Worm (Caenorhabditis elegans) whole organism, L1 larva: ENCODE data around the gene str-86.

Experiments
- F16B12.6 ChIP-seq: fragments of 150-350 bp; optimal IDR thresholded peaks from 2 replicates; lab custom pipeline; 2014; ENCODE audit warnings: missing biosample characterization, missing genetic modification characterization
- Y116A8C.19 ChIP-seq: sonication (generic microtip); optimal IDR thresholded peaks from 2 replicates; lab custom pipeline; 2016; ENCODE audit warnings: missing compliant biosample characterization, missing genetic modification characterization, borderline replicate concordance
- aha-1 ChIP-seq: fragments of 150-350 bp; optimal IDR thresholded peaks from 2 replicates; lab custom pipeline; 2014; ENCODE audit warnings: missing biosample characterization, missing genetic modification characterization
- alr-1 ChIP-seq: fragments of 200-800 bp; sonication (Bioruptor generic); optimal IDR thresholded peaks from 2 replicates; lab custom pipeline; 2018; ENCODE audit warnings: borderline replicate concordance, mild to moderate bottlenecking, missing genetic modification characterization, missing compliant biosample characterization
- ama-1 ChIP-seq: fragments of 150-350 bp; optimal IDR thresholded peaks from 2 replicates; lab custom pipeline; 2014
- ceh-82 ChIP-seq, 3 experiments: fragments of 150-350 bp in 1 of 3; sonication (generic microtip) in 2 of 3; optimal IDR thresholded peaks; 2 replicates each; lab custom pipeline; 2014 to 2017; ENCODE audit warnings: missing biosample characterization in 3 of 3, missing genetic modification characterization in 3 of 3
- ceh-88 ChIP-seq: fragments of 200-800 bp; sonication (Bioruptor generic); IDR thresholded peaks from 2 replicates; pipeline ENCODE4 v1.3.6; 2022; ENCODE audit warnings: missing genetic modification characterization, missing compliant biosample characterization
- ceh-90 ChIP-seq: sonication (generic microtip); optimal IDR thresholded peaks from 2 replicates; lab custom pipeline; 2016; ENCODE audit warnings: missing genetic modification characterization, missing compliant biosample characterization
- dsc-1 ChIP-seq: sonication (generic microtip); optimal IDR thresholded peaks from 2 replicates; lab custom pipeline; 2016; ENCODE audit warnings: mild to moderate bottlenecking, missing genetic modification characterization, missing compliant biosample characterization
- egl-13 ChIP-seq: sonication (generic microtip); optimal IDR thresholded peaks from 2 replicates; lab custom pipeline; 2016; ENCODE audit warnings: missing genotype, missing genetic modification reagents, missing genetic modification characterization, missing compliant biosample characterization
- elt-2 ChIP-seq: sonication (generic microtip); optimal IDR thresholded peaks from 2 replicates; lab custom pipeline; 2016; ENCODE audit warnings: missing genetic modification characterization, mild to moderate bottlenecking, inconsistent platforms, missing compliant biosample characterization, missing genetic modification reagents
- elt-3 ChIP-seq, 6 experiments: fragments of 150-350 bp in 1 of 6; sonication (generic microtip); optimal IDR thresholded peaks; 2 replicates each; lab custom pipeline; 2017 to 2018; ENCODE audit warnings: missing biosample characterization in 6 of 6, missing genetic modification characterization in 6 of 6, inconsistent platforms in 1 of 6
- fkh-4 ChIP-seq: sonication (generic microtip); optimal IDR thresholded peaks from 2 replicates; lab custom pipeline; 2016; ENCODE audit warnings: missing compliant biosample characterization, missing genetic modification characterization, borderline replicate concordance
- fkh-8 ChIP-seq: sonication (generic microtip); optimal IDR thresholded peaks from 2 replicates; lab custom pipeline; 2016; ENCODE audit warnings: mild to moderate bottlenecking, missing genetic modification characterization, missing compliant biosample characterization
- hpl-2 ChIP-seq: fragments of 150-350 bp; optimal IDR thresholded peaks from 2 replicates; lab custom pipeline; 2014; ENCODE audit warnings: missing biosample characterization, missing genetic modification reagents, missing genetic modification characterization
- isw-1 ChIP-seq: fragments of 200-800 bp; sonication (Bioruptor generic); IDR thresholded peaks from 2 replicates; pipeline ENCODE4 v1.3.6; 2022; ENCODE audit warnings: missing genetic modification characterization, missing compliant biosample characterization
- lin-13 ChIP-seq: fragments of 150-350 bp; optimal IDR thresholded peaks from 2 replicates; lab custom pipeline; 2014; ENCODE audit warnings: missing biosample characterization, missing genetic modification reagents, missing genetic modification characterization
- lin-14 ChIP-seq: fragments of 200-800 bp; sonication (Bioruptor generic); optimal IDR thresholded peaks from 2 replicates; lab custom pipeline; 2018; ENCODE audit warnings: mild to moderate bottlenecking, missing genetic modification characterization, moderate library complexity, missing compliant biosample characterization
- mef-2 ChIP-seq: fragments of 150-350 bp; optimal IDR thresholded peaks from 2 replicates; lab custom pipeline; 2014; ENCODE audit warnings: missing biosample characterization, missing genetic modification characterization
- nhr-11 ChIP-seq: fragments of 150-350 bp; optimal IDR thresholded peaks from 2 replicates; lab custom pipeline; 2014; ENCODE audit warnings: missing biosample characterization, missing genetic modification characterization
- nhr-12 ChIP-seq: sonication (generic microtip); optimal IDR thresholded peaks from 2 replicates; lab custom pipeline; 2017; ENCODE audit warnings: missing biosample characterization, missing genetic modification characterization
- nhr-237 ChIP-seq: fragments of 150-350 bp; optimal IDR thresholded peaks from 2 replicates; lab custom pipeline; 2014; ENCODE audit warnings: missing biosample characterization, missing genetic modification characterization
- nhr-76 ChIP-seq: sonication (generic microtip); optimal IDR thresholded peaks from 2 replicates; lab custom pipeline; 2017; ENCODE audit warnings: missing biosample characterization, missing genetic modification characterization
- nhr-85 ChIP-seq: sonication (generic microtip); peaks from one replicate; lab custom pipeline; 2016; ENCODE audit warnings: missing genetic modification characterization, inconsistent platforms, missing compliant biosample characterization
- nhr-90 ChIP-seq: sonication (generic microtip); optimal IDR thresholded peaks from 2 replicates; lab custom pipeline; 2016; ENCODE audit warnings: mild to moderate bottlenecking, missing genetic modification characterization, missing compliant biosample characterization; ENCODE audit not compliant: poor library complexity
- pax-3 ChIP-seq: fragments of 200-800 bp; sonication (Bioruptor generic); optimal IDR thresholded peaks from 2 replicates; lab custom pipeline; 2018; ENCODE audit warnings: mild to moderate bottlenecking, missing genetic modification characterization, moderate library complexity, missing compliant biosample characterization
- pqm-1 ChIP-seq: sonication (generic microtip); optimal IDR thresholded peaks from 3 replicates; lab custom pipeline; 2017; ENCODE audit warnings: missing biosample characterization, missing genetic modification characterization
- snpc-4 ChIP-seq: fragments of 150-350 bp; optimal IDR thresholded peaks from 2 replicates; lab custom pipeline; 2014; ENCODE audit warnings: missing biosample characterization, missing genetic modification characterization
- snu-23 ChIP-seq: sonication (generic microtip); optimal IDR thresholded peaks from 2 replicates; lab custom pipeline; 2016; ENCODE audit warnings: missing genetic modification characterization, missing compliant biosample characterization
- sox-4 ChIP-seq: sonication (generic microtip); optimal IDR thresholded peaks from 2 replicates; lab custom pipeline; 2016; ENCODE audit warnings: missing genetic modification characterization, missing compliant biosample characterization
- tbx-2 ChIP-seq: sonication (generic microtip); optimal IDR thresholded peaks from 2 replicates; lab custom pipeline; 2016; ENCODE audit warnings: missing genetic modification characterization, missing compliant biosample characterization
- tlp-1 ChIP-seq: fragments of 150-350 bp; optimal IDR thresholded peaks from 2 replicates; lab custom pipeline; 2014; ENCODE audit warnings: missing biosample characterization, missing genetic modification characterization
- unc-62 ChIP-seq: fragments of 150-350 bp; optimal IDR thresholded peaks from 2 replicates; lab custom pipeline; 2014; ENCODE audit warnings: missing biosample characterization, missing genetic modification reagents, missing genetic modification characterization
- unc-86 ChIP-seq: sonication (generic microtip); optimal IDR thresholded peaks from 2 replicates; lab custom pipeline; 2016; ENCODE audit warnings: missing genetic modification characterization, missing compliant biosample characterization
- unc-98 ChIP-seq: fragments of 200-800 bp; sonication (Bioruptor generic); IDR thresholded peaks from 2 replicates; pipeline ENCODE4 v1.3.6; 2022; ENCODE audit warnings: missing genetic modification characterization, missing compliant biosample characterization
- xbp-1 ChIP-seq: sonication (generic microtip); optimal IDR thresholded peaks from 2 replicates; lab custom pipeline; 2016; ENCODE audit warnings: missing genetic modification characterization, missing compliant biosample characterization
- zip-4 ChIP-seq: fragments of 200-800 bp; sonication (Bioruptor generic); optimal IDR thresholded peaks from 2 replicates; lab custom pipeline; 2018; ENCODE audit warnings: mild to moderate bottlenecking, missing genetic modification characterization, moderate library complexity, missing compliant biosample characterization

Gene str-86

ce11 chrV:9018871-9019270, 35.4 kb upstream of the str-86 start:
- TF ChIP-seq F16B12.6 (tag; lab: Kevin White, UChicago) = no peak
- no peak for TF ChIP-seq sox-4 (tag; lab: Kevin White, UChicago)
- no peak for TF ChIP-seq tbx-2 (tag; lab: Kevin White, UChicago)
- TF ChIP-seq fkh-8 (tag; lab: Kevin White, UChicago) = no peak
- TF ChIP-seq ceh-82 (tag; optimal IDR thresholded peaks at IDR 0.05; lab: Kevin White, UChicago) = no peak
- no peak for TF ChIP-seq snu-23 (GFP tag; lab: Kevin White, UChicago)
- TF ChIP-seq egl-13 (tag; lab: Kevin White, UChicago) = no peak
- TF ChIP-seq nhr-237 (tag; lab: Kevin White, UChicago) = no peak
- TF ChIP-seq tlp-1 (tag; lab: Kevin White, UChicago) = no peak
- TF ChIP-seq alr-1 (tag; lab: Kevin White, UChicago) = no peak
- no peak for TF ChIP-seq aha-1

DNA sequence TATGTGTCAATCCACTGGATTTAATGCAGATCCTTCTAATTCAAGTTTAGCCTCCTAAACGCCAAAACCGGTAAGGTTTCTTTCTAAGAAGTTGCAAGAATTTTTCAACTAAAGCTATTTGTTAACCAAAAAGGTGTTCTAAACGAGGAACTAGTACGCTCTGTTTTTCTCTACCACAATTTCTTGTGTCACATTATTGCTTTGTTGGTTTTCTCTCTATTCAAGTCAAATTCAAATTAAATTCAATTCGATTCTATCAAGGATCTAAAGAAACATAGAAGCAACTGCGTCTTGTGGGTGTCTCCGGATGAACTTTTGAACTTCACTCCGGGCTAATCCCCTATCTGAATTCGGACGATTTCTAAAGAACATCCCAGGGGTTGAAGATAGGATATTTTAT, 33.0 kb upstream of the str-86 start, which contains the start of gene oac-40:
Gene oac-40, plus strand, starts transcription at position 301 of the 400 bp plus-strand sequence.
- no peak for TF ChIP-seq elt-3 (tag; optimal IDR thresholded peaks at IDR 0.05; lab: Kevin White, UChicago)
- TF ChIP-seq sox-4 (tag; lab: Kevin White, UChicago) = no peak
- no peak for TF ChIP-seq nhr-90
- no peak for TF ChIP-seq nhr-85 (tag; lab: Kevin White, UChicago)
- no peak for TF ChIP-seq ceh-90 (tag; lab: Kevin White, UChicago)
- TF ChIP-seq mef-2 (tag; lab: Kevin White, UChicago) = no peak
- TF ChIP-seq isw-1 (GFP tag; lab: Robert Waterston, UW) = no peak
- no peak for TF ChIP-seq elt-2 (tag; lab: Kevin White, UChicago)
- TF ChIP-seq lin-14 (GFP tag; lab: Kevin White, UChicago) = no peak
- no peak for TF ChIP-seq unc-62 (GFP tag; lab: Kevin White, UChicago)
- TF ChIP-seq nhr-11 (tag; lab: Kevin White, UChicago) = no peak
- no peak for TF ChIP-seq snpc-4 (tag; lab: Kevin White, UChicago)
- TF ChIP-seq xbp-1 (tag; lab: Kevin White, UChicago) = no peak
- no peak for TF ChIP-seq unc-86
- TF ChIP-seq nhr-76 = no peak
- no peak for TF ChIP-seq nhr-12 (tag; lab: Kevin White, UChicago)
- no peak for TF ChIP-seq alr-1 (tag; lab: Kevin White, UChicago)
- TF ChIP-seq, all 84 proteins: peak for 0

ce11 chrV:9015540-9015939, 32.0 kb upstream of the str-86 start, which contains the start of gene srt-18:
TSS of gene srt-18 (minus strand) at chrV:9015640.
- TF ChIP-seq fkh-4 (tag; lab: Kevin White, UChicago) (no peak), pqm-1 (tag; lab: Kevin White, UChicago) (no peak), snpc-4 (tag; lab: Kevin White, UChicago) (no peak), elt-3 (tag; optimal IDR thresholded peaks at IDR 0.05; lab: Kevin White, UChicago) (no peak), pax-3 (no peak), hpl-2 (GFP tag; lab: Kevin White, UChicago) (no peak), lin-13 (GFP tag; lab: Kevin White, UChicago) (no peak), egl-13 (tag; lab: Kevin White, UChicago) (no peak), zip-4 (GFP tag; lab: Kevin White, UChicago) (no peak), xbp-1 (tag; lab: Kevin White, UChicago) (no peak), dsc-1 (tag; lab: Kevin White, UChicago) (no peak), Y116A8C.19 (no peak), snu-23 (GFP tag; lab: Kevin White, UChicago) (no peak), ceh-88 (GFP tag; lab: Robert Waterston, UW) (no peak), nhr-11 (tag; lab: Kevin White, UChicago) (no peak), ceh-90 (tag; lab: Kevin White, UChicago) (no peak), nhr-85 (tag; lab: Kevin White, UChicago) (no peak), ama-1 (lab: Kevin White, UChicago) (no peak)

DNA sequence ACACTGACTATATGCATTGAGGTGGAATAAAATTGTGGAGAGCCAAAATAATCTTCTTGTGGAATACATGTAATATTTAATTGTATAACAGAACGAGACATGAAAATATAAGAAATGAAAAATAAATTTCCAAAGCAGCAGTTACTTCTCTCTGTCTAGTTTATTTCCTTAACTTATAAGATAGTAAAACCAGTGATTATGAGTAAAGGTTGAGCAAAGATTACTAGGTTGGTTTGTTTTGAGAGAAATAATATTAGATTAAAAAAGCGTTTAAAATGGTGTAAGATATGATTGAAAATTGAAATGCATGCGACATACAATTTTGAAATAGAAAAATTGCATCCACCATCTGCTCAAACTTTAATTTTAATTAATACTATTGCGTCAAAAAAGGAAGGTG, 30.3 kb upstream of the str-86 start, which contains the start of gene srh-201:
Gene srh-201, minus strand, starts transcription at position 101 of the 400 bp plus-strand sequence.
- no peak for TF ChIP-seq unc-98 (GFP tag; lab: Robert Waterston, UW)
- no peak for TF ChIP-seq Y116A8C.19
- TF ChIP-seq, all 84 proteins: peak for 0
